Worm (Caenorhabditis elegans) whole organism, L1 larva: ENCODE data around the gene T19C9.10.

ENCODE experiments used
- C04F5.9 ChIP-seq: sonication (generic microtip); optimal IDR thresholded peaks from 2 replicates; lab custom pipeline; 2016; ENCODE audit warnings: missing genetic modification characterization, missing compliant biosample characterization
- aha-1 ChIP-seq: fragments of 150-350 bp; optimal IDR thresholded peaks from 2 replicates; lab custom pipeline; 2014; ENCODE audit warnings: missing biosample characterization, missing genetic modification characterization
- elt-2 ChIP-seq: sonication (generic microtip); optimal IDR thresholded peaks from 2 replicates; lab custom pipeline; 2016; ENCODE audit warnings: missing genetic modification characterization, mild to moderate bottlenecking, inconsistent platforms, missing compliant biosample characterization, missing genetic modification reagents
- mab-9 ChIP-seq: fragments of 200-800 bp; sonication (Bioruptor generic); IDR thresholded peaks from 2 replicates; pipeline ENCODE4 v1.3.6; 2022; ENCODE audit warnings: missing genetic modification reagents, missing genetic modification characterization, missing compliant biosample characterization
- nhr-28 ChIP-seq: fragments of 150-350 bp; optimal IDR thresholded peaks from 2 replicates; lab custom pipeline; 2014; ENCODE audit warnings: missing biosample characterization, missing genetic modification characterization
- nhr-47 ChIP-seq: sonication (generic microtip); optimal IDR thresholded peaks from 2 replicates; lab custom pipeline; 2016; ENCODE audit warnings: mild to moderate bottlenecking, missing genetic modification characterization, moderate library complexity, missing compliant biosample characterization
- nhr-90 ChIP-seq: sonication (generic microtip); optimal IDR thresholded peaks from 2 replicates; lab custom pipeline; 2016; ENCODE audit warnings: mild to moderate bottlenecking, missing genetic modification characterization, missing compliant biosample characterization; ENCODE audit not compliant: poor library complexity
- pag-3 ChIP-seq: sonication (generic microtip); optimal IDR thresholded peaks from 2 replicates; lab custom pipeline; 2017; ENCODE audit warnings: missing genetic modification characterization, mild to moderate bottlenecking, missing compliant biosample characterization, antibody characterized with exemption, borderline replicate concordance; ENCODE audit not compliant: insufficient read depth
- tbx-2 ChIP-seq: sonication (generic microtip); optimal IDR thresholded peaks from 2 replicates; lab custom pipeline; 2016; ENCODE audit warnings: missing genetic modification characterization, missing compliant biosample characterization

T19C9.10 gene

DNA sequence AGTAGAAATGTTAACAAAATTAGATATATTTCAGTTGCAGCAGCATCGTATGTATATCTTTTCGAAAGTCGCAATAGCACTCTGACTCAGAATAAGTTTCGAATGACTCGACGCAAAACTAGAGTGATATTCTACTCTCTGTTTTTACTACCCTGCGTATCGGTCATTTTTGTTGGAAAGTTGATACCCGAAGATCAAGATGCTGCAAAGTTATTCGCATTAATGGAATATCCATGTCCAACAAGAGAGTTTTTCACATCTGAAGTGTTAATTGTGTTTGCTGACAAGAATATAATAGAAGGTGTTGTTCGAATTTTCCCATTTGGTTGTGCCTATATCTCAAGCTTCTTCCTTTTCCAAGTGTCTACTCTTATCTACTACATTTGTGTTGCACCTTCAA, 35.7 kb downstream of the T19C9.10 start:
- TF ChIP-seq C04F5.9: no peak

DNA sequence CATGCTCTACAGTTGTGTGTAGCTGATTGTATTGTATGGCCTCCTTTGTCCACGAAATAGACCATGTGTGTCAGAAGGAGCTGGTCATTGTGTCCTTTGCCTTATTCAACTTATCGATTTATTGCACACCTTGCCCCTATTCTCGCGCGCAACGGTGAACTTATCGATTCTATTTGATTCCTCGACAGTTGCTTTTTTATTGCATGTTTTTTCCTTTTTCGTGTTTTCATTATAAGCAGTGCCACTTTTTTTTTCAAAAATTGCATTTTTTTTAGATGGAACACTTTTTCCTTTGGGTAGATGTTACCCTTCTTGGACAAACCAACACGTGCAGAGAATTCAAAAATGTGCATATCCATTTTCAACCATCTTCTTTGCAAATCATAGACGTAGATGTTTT, 36.9 kb downstream of the T19C9.10 start, which contains the start of gene K10G4.10:
TSS of gene K10G4.10 (plus strand) at position 301 of the 400 bp plus-strand sequence.
- TF ChIP-seq elt-2 (tag; lab: Kevin White, UChicago): no peak
- TF ChIP-seq nhr-47 (tag; lab: Kevin White, UChicago): no peak
- TF ChIP-seq nhr-28 (tag; lab: Kevin White, UChicago): no peak
- no peak for TF ChIP-seq aha-1

DNA sequence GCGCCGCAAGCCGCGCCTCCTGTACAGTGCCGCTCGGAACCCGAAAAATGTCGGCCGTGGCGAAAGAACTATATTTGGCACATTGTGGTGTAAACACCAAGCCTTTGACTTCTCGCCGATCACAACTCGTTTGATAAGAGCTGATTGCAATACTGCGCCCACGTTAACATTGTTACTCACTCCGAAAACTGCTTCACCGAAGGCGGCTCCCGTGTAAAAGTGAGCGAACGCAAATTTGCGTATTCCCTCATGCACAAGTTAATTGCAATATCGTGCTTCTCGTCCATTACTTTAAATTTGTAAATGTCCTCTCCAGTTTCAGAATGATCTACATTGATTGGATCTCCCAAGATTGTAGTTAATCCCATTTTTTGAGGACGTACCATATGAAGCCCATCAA, 47.8 kb downstream of the T19C9.10 start:
- TF ChIP-seq mab-9 (no peak), nhr-47 (tag; lab: Kevin White, UChicago) (no peak), nhr-90 (tag; lab: Kevin White, UChicago) (no peak), pag-3 (tag; lab: Kevin White, UChicago) (no peak), tbx-2 (tag; lab: Kevin White, UChicago) (no peak)
